Fruit fly (Drosophila melanogaster): ENCODE measurements around the gene Gal.
A peak's percentile ranks its signal among the peaks of the same experiment; 100 is the strongest.

- TF ChIP-seq Doc3 (GFP tag; IDR thresholded peaks at IDR 0.05; ENCODE audit: partially characterized antibody) (no peak), tup (GFP tag; optimal IDR thresholded peaks at IDR 0.05) (peak; percentile 56), Gug (GFP tag; IDR thresholded peaks at IDR 0.05) (no peak), mirr (GFP tag; optimal IDR thresholded peaks at IDR 0.05) (peak; percentile 66), H2.0 (GFP tag; IDR thresholded peaks at IDR 0.05) (no peak; the same call in 1 of the 2 replicates), Sox102F (GFP tag; optimal IDR thresholded peaks at IDR 0.05) (peak; percentile 40), sens (GFP tag) (no peak), CG6683 (GFP tag; optimal IDR thresholded peaks at IDR 0.05) (peak; percentile 39)
Measured at dm6 chr2L:5974122-5974521, 32.5 kb downstream of the Gal start.

Data from whole organism, embryonic.